Worm (Caenorhabditis elegans) whole organism, mixed stage, embryonic: Measurements from ENCODE around the gene suox-1.

ENCODE experiments used
- ces-1 ChIP-seq: fragments of 150-350 bp; optimal IDR thresholded peaks from 2 replicates; lab custom pipeline; 2014; ENCODE audit warnings: missing biosample characterization, missing genetic modification reagents, missing genetic modification characterization
- elt-3 ChIP-seq: fragments of 150-350 bp; optimal IDR thresholded peaks from 2 replicates; lab custom pipeline; 2014; ENCODE audit warnings: missing biosample characterization, missing genetic modification characterization
- ham-2 ChIP-seq: fragments of 200-800 bp; sonication (Bioruptor generic); optimal IDR thresholded peaks from 2 replicates; lab custom pipeline; 2018; ENCODE audit warnings: mild to moderate bottlenecking, missing genetic modification characterization, missing compliant biosample characterization
- mep-1 ChIP-seq: fragments of 150-350 bp; optimal IDR thresholded peaks from 2 replicates; lab custom pipeline; 2017; ENCODE audit warnings: missing biosample characterization, missing genetic modification reagents, missing genetic modification characterization, inconsistent platforms
- nhr-2 ChIP-seq: fragments of 150-350 bp; optimal IDR thresholded peaks from 2 replicates; lab custom pipeline; 2014; ENCODE audit warnings: missing biosample characterization, missing genetic modification characterization
- nhr-237 ChIP-seq: fragments of 150-350 bp; optimal IDR thresholded peaks from 2 replicates; lab custom pipeline; 2014; ENCODE audit warnings: missing biosample characterization, missing genetic modification characterization
- nhr-76 ChIP-seq: sonication (generic microtip); optimal IDR thresholded peaks from 2 replicates; lab custom pipeline; 2017; ENCODE audit warnings: missing biosample characterization, missing genetic modification characterization
- sem-2 ChIP-seq: fragments of 200-800 bp; sonication (Bioruptor generic); optimal IDR thresholded peaks from 2 replicates; lab custom pipeline; 2018; ENCODE audit warnings: mild to moderate bottlenecking, missing genetic modification characterization, missing compliant biosample characterization
- unc-120 ChIP-seq: sonication (generic microtip); optimal IDR thresholded peaks from 2 replicates; lab custom pipeline; 2017; ENCODE audit warnings: missing genetic modification characterization, missing compliant biosample characterization; ENCODE audit not compliant: poor library complexity, severe bottlenecking
- unc-39 ChIP-seq: fragments of 150-350 bp; optimal IDR thresholded peaks from 2 replicates; lab custom pipeline; 2014; ENCODE audit warnings: missing biosample characterization, missing genetic modification characterization
- unc-62 ChIP-seq: fragments of 150-350 bp; optimal IDR thresholded peaks from 2 replicates; lab custom pipeline; 2014; ENCODE audit warnings: missing biosample characterization, missing genetic modification reagents, missing genetic modification characterization
- zip-8 ChIP-seq: fragments of 150-350 bp; optimal IDR thresholded peaks from 2 replicates; lab custom pipeline; 2014; ENCODE audit warnings: missing biosample characterization, missing genetic modification characterization
- ztf-11 ChIP-seq: fragments of 150-350 bp; optimal IDR thresholded peaks from 2 replicates; lab custom pipeline; 2014; ENCODE audit warnings: missing biosample characterization, missing genetic modification characterization

DNA sequence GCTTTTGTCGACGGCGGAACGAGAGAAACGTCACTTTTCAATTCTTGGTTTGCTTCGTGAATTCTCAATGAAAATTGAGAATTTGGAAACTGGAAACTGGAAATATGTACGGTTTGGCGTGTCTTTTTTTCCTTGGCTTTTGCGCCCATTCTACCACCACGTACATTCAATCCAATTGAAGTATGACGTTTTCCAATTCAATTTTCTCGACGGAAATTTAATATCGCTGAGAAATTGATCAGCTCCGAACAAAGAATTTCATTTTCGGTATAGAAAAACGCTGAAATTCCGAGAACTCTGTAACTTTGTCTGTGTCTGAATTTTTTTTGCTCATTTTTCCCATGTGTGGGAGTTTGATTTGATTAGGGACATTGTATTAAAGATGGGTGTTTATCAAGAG is 35.9 kb downstream of the suox-1 start:
- TF ChIP-seq ztf-11 = no peak
- TF ChIP-seq mep-1 (tag; lab: Kevin White, UChicago) = no peak
- TF ChIP-seq unc-39 (tag; lab: Kevin White, UChicago) = no peak
- TF ChIP-seq sem-2 (GFP tag; lab: Kevin White, UChicago) = no peak
- no peak for TF ChIP-seq unc-62
- no peak for TF ChIP-seq zip-8
- no peak for TF ChIP-seq elt-3 (tag; lab: Kevin White, UChicago)
- no peak for TF ChIP-seq nhr-2 (tag; lab: Kevin White, UChicago)
- no peak for TF ChIP-seq nhr-76 (tag; lab: Kevin White, UChicago)
- TF ChIP-seq nhr-237 (tag; lab: Kevin White, UChicago) = no peak
- peak; percentile 65 for TF ChIP-seq ces-1 (GFP tag; lab: Kevin White, UChicago)
- TF ChIP-seq ham-2 (GFP tag; lab: Kevin White, UChicago) = no peak
- TF ChIP-seq unc-120 (tag; lab: Kevin White, UChicago) = no peak
